Worm (Caenorhabditis elegans): ENCODE measurements around the gene rif-1.1.

The rif-1.1 gene

DNA sequence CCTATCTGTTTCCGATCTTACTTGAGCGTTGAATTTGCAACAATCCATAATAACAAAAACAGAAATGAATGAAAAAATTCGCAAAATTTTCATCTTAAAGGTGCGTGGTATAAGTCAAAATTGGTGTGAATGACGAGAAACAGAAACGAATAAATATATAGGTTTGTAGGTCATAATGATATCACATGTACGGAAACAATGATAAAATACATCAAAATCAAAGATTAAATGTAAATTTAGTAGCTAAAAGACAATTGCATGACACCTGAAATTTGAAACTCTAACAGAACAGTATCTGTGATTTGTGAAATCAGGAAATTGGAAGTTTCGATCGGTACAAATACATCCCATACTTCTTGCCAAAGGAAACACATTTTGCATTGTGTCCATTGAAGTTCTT lies 14.2 kb upstream of the rif-1.1 start, which contains the start of gene F11E6.9:
TSS of gene F11E6.9 (minus strand) at position 101 of the 400 bp plus-strand sequence.
- no peak for TF ChIP-seq ceh-9 (tag; optimal IDR thresholded peaks at IDR 0.05)
- TF ChIP-seq unc-86 (tag; optimal IDR thresholded peaks at IDR 0.05), result no peak
- no peak for TF ChIP-seq C38D4.7 (GFP tag; optimal IDR thresholded peaks at IDR 0.05)
- no peak for TF ChIP-seq nhr-232 (tag; optimal IDR thresholded peaks at IDR 0.05)
- TF ChIP-seq sdc-2 (tag; optimal IDR thresholded peaks at IDR 0.05), result no peak
- TF ChIP-seq unc-3 (GFP tag; conservative IDR thresholded peaks at IDR 0.05), result no peak
- TF ChIP-seq unc-3 (tag; optimal IDR thresholded peaks at IDR 0.05), result no peak
- TF ChIP-seq madf-2 (tag; optimal IDR thresholded peaks at IDR 0.05), result no peak
- TF ChIP-seq T23F11.4 (GFP tag; optimal IDR thresholded peaks at IDR 0.05), result no peak
- TF ChIP-seq ceh-6 (GFP tag; optimal IDR thresholded peaks at IDR 0.05), result no peak
- TF ChIP-seq tbx-7 (tag; optimal IDR thresholded peaks at IDR 0.05), result no peak
- TF ChIP-seq odd-2 (tag; optimal IDR thresholded peaks at IDR 0.05), result no peak
- no peak for TF ChIP-seq nhr-11 (tag; optimal IDR thresholded peaks at IDR 0.05)
- no peak for TF ChIP-seq elt-4 (tag; optimal IDR thresholded peaks at IDR 0.05)
- TF ChIP-seq mec-3 (tag; optimal IDR thresholded peaks at IDR 0.05; ENCODE audit: borderline replicate concordance), result no peak
- no peak for TF ChIP-seq pax-1 (tag; optimal IDR thresholded peaks at IDR 0.05)
- no peak for TF ChIP-seq dmd-4 (tag; optimal IDR thresholded peaks at IDR 0.05; ENCODE audit: borderline replicate concordance)

ce11 chrIV:17474047-17474446 lies 13.0 kb upstream of the rif-1.1 start:
- TF ChIP-seq npax-4 (tag; optimal IDR thresholded peaks at IDR 0.05) (no peak), ceh-31 (tag; optimal IDR thresholded peaks at IDR 0.05) (no peak), sdc-2 (tag; optimal IDR thresholded peaks at IDR 0.05) (no peak), ceh-18 (tag; optimal IDR thresholded peaks at IDR 0.05) (no peak), ceh-2 (tag; optimal IDR thresholded peaks at IDR 0.05) (no peak)

ce11 chrIV:17473034-17473433 lies 12.0 kb upstream of the rif-1.1 start, which contains the start of gene gba-3:
Gene gba-3, plus strand, starts transcription at chrIV:17473334.
- TF ChIP-seq sox-2 (GFP tag; IDR thresholded peaks at IDR 0.05) (no peak), tbx-2 (tag; optimal IDR thresholded peaks at IDR 0.05) (no peak), nfya-1 (tag; optimal IDR thresholded peaks at IDR 0.05) (no peak), ceh-6 (GFP tag; optimal IDR thresholded peaks at IDR 0.05) (no peak), rnt-1 (tag; optimal IDR thresholded peaks at IDR 0.05) (no peak), pros-1 (tag; optimal IDR thresholded peaks at IDR 0.05) (no peak), ttx-3 (tag; optimal IDR thresholded peaks at IDR 0.05) (no peak), madf-2 (tag; optimal IDR thresholded peaks at IDR 0.05) (no peak), ceh-22 (tag; optimal IDR thresholded peaks at IDR 0.05) (no peak), K09A11.1 (tag; optimal IDR thresholded peaks at IDR 0.05; ENCODE audit: insufficient read depth) (no peak), tbx-7 (tag; optimal IDR thresholded peaks at IDR 0.05) (no peak), ets-4 (tag; optimal IDR thresholded peaks at IDR 0.05) (no peak), fkh-6 (tag; optimal IDR thresholded peaks at IDR 0.05) (no peak)

- no peak for TF ChIP-seq ceh-9 (tag; optimal IDR thresholded peaks at IDR 0.05)
- TF ChIP-seq ceh-48 (tag; optimal IDR thresholded peaks at IDR 0.05), result no peak
- no peak for TF ChIP-seq fkh-6 (tag; optimal IDR thresholded peaks at IDR 0.05)
- no peak for TF ChIP-seq ceh-34 (tag; optimal IDR thresholded peaks at IDR 0.05)
- TF ChIP-seq ahr-1 (tag; optimal IDR thresholded peaks at IDR 0.05), result no peak
- no peak for TF ChIP-seq nhr-11 (tag; optimal IDR thresholded peaks at IDR 0.05)
- TF ChIP-seq unc-3 (GFP tag; conservative IDR thresholded peaks at IDR 0.05), result no peak
- no peak for TF ChIP-seq unc-3 (tag; optimal IDR thresholded peaks at IDR 0.05)
- TF ChIP-seq lin-11 (tag; optimal IDR thresholded peaks at IDR 0.05), result no peak
- TF ChIP-seq eyg-1 (tag; optimal IDR thresholded peaks at IDR 0.05), result no peak
- TF ChIP-seq ceh-14 (tag; optimal IDR thresholded peaks at IDR 0.05), result no peak
- no peak for TF ChIP-seq ets-4 (tag; optimal IDR thresholded peaks at IDR 0.05)
- no peak for TF ChIP-seq mec-3 (tag; optimal IDR thresholded peaks at IDR 0.05; ENCODE audit: borderline replicate concordance)
- no peak for TF ChIP-seq odd-2 (tag; optimal IDR thresholded peaks at IDR 0.05)
- TF ChIP-seq ceh-30 (tag; optimal IDR thresholded peaks at IDR 0.05), result no peak
- TF ChIP-seq pha-2 (tag; optimal IDR thresholded peaks at IDR 0.05), result no peak
- TF ChIP-seq unc-55 (GFP tag; optimal IDR thresholded peaks at IDR 0.05), result no peak
- no peak for TF ChIP-seq gmeb-2 (tag; optimal IDR thresholded peaks at IDR 0.05)
- no peak for TF ChIP-seq ceh-19 (GFP tag; optimal IDR thresholded peaks at IDR 0.05)
Observed at ce11 chrIV:17471870-17472459, 10.9 kb upstream of the rif-1.1 start, which contains the start of gene epic-1. Gene epic-1, minus strand, starts transcription at chrIV:17471920.
